Fruit fly (Drosophila melanogaster) whole organism, embryonic: Measurements from ENCODE around the gene CG31637.

Source experiments
- Awh ChIP-seq: fragments of 200-800 bp; sonication (Bioruptor generic); IDR thresholded peaks from 2 replicates; pipeline ENCODE4, ENCODE4 v1.3.6; 2022; ENCODE audit warnings: missing biosample characterization, missing genetic modification characterization
- BEAF-32 ChIP-seq: fragments of 200-800 bp; sonication (Bioruptor generic); optimal IDR thresholded peaks from 3 replicates; lab custom pipeline; 2017; ENCODE audit warnings: missing biosample characterization, missing genetic modification characterization, mild to moderate bottlenecking, moderate library complexity, missing genetic modification reagents
- Bgb ChIP-seq: fragments of 200-800 bp; sonication (Bioruptor generic); IDR thresholded peaks from 2 replicates; pipeline ENCODE4 v1.3.6; 2022; ENCODE audit warnings: missing biosample characterization, missing genetic modification characterization; ENCODE audit not compliant: partially characterized antibody
- CG10959 ChIP-seq: fragments of 200-800 bp; sonication (Bioruptor generic); IDR thresholded peaks from 2 replicates; pipeline ENCODE4 v1.3.6; 2022; ENCODE audit warnings: missing biosample characterization, missing genetic modification characterization
- CG11695 ChIP-seq: fragments of 200-800 bp; sonication (Bioruptor generic); IDR thresholded peaks from 3 replicates; pipeline ENCODE4 v1.3.6; 2022; ENCODE audit warnings: missing biosample characterization, missing genetic modification characterization
- CG11696 ChIP-seq: fragments of 200-800 bp; sonication (Bioruptor generic); IDR thresholded peaks from 2 replicates; pipeline ENCODE4 v1.3.6; 2022; ENCODE audit warnings: missing biosample characterization, missing genetic modification characterization
- CG12104 ChIP-seq: fragments of 200-800 bp; sonication (Bioruptor generic); optimal IDR thresholded peaks from 3 replicates; lab custom pipeline; 2016; ENCODE audit warnings: missing biosample characterization, missing genetic modification characterization
- CG12155 ChIP-seq: fragments of 200-800 bp; sonication (Bioruptor generic); optimal IDR thresholded peaks from 3 replicates; lab custom pipeline; 2016; ENCODE audit warnings: missing biosample characterization, missing genetic modification characterization
- CG12659 ChIP-seq: fragments of 200-800 bp; sonication (Bioruptor generic); optimal IDR thresholded peaks from 3 replicates; lab custom pipeline; 2017; ENCODE audit warnings: mild to moderate bottlenecking, missing biosample characterization, missing genetic modification reagents, missing genetic modification characterization
- CG16863 ChIP-seq: fragments of 200-800 bp; sonication (Bioruptor generic); optimal IDR thresholded peaks from 3 replicates; lab custom pipeline; 2016; ENCODE audit warnings: missing biosample characterization, missing genetic modification characterization
- CG2875 ChIP-seq: fragments of 200-800 bp; sonication (Bioruptor generic); optimal IDR thresholded peaks from 2 replicates; lab custom pipeline; 2017; ENCODE audit warnings: missing biosample characterization, mild to moderate bottlenecking, missing genetic modification characterization, missing genetic modification reagents
- CG31441 ChIP-seq: fragments of 200-800 bp; sonication (Bioruptor generic); IDR thresholded peaks from 2 replicates; pipeline ENCODE4 v1.3.6; 2022; ENCODE audit warnings: missing biosample characterization, missing genetic modification characterization
- CG3163 ChIP-seq: fragments of 200-800 bp; sonication (Bioruptor generic); optimal IDR thresholded peaks from 3 replicates; lab custom pipeline; 2016; ENCODE audit warnings: missing biosample characterization, missing genetic modification characterization
- CG32772 ChIP-seq: fragments of 200-800 bp; sonication (Bioruptor generic); IDR thresholded peaks from 2 replicates; pipeline ENCODE4 v1.3.6; 2022; ENCODE audit warnings: missing biosample characterization, missing genetic modification characterization
- CG4360 ChIP-seq: fragments of 200-800 bp; sonication (Bioruptor generic); IDR thresholded peaks from 2 replicates; pipeline ENCODE4 v1.3.6; 2022; ENCODE audit warnings: missing biosample characterization, missing genetic modification characterization
- CG4404 ChIP-seq: fragments of 200-800 bp; sonication (Bioruptor generic); IDR thresholded peaks from 2 replicates; pipeline ENCODE4 v1.3.6; 2022; ENCODE audit warnings: missing biosample characterization, missing genetic modification characterization
- CG5953 ChIP-seq: fragments of 200-800 bp; sonication (Bioruptor generic); IDR thresholded peaks from 2 replicates; pipeline ENCODE4 v1.3.6; 2022; ENCODE audit warnings: missing biosample characterization, missing genetic modification characterization
- CG7745 ChIP-seq: fragments of 200-800 bp; sonication (Bioruptor generic); optimal IDR thresholded peaks from 2 replicates; lab custom pipeline; 2018; ENCODE audit warnings: missing biosample characterization, mild to moderate bottlenecking, missing genetic modification characterization, moderate library complexity
- CG8290 ChIP-seq, 3 experiments: fragments of 200-800 bp; sonication (Bioruptor generic); optimal IDR thresholded peaks; 2 replicates each; lab custom pipeline; 2016 to 2019; ENCODE audit warnings: missing biosample characterization in 3 of 3, missing genetic modification characterization in 3 of 3, mild to moderate bottlenecking in 2 of 3, moderate library complexity in 1 of 3
- Dp ChIP-seq: fragments of 200-800 bp; sonication (Bioruptor generic); optimal IDR thresholded peaks from 2 replicates; lab custom pipeline; 2018; ENCODE audit warnings: missing biosample characterization, mild to moderate bottlenecking, missing genetic modification characterization, moderate library complexity
- Dref ChIP-seq: fragments of 200-800 bp; sonication (Bioruptor generic); IDR thresholded peaks from 2 replicates; pipeline ENCODE4 v1.3.6; 2022; ENCODE audit warnings: missing biosample characterization, missing genetic modification characterization
- Elba2 ChIP-seq: fragments of 200-800 bp; sonication (Bioruptor generic); optimal IDR thresholded peaks from 3 replicates; lab custom pipeline; 2016; ENCODE audit warnings: missing biosample characterization, missing genetic modification characterization
- Hr78 ChIP-seq, 2 experiments: fragments of 200-800 bp in 1 of 2; fragments of >200 bp in 1 of 2; sonication (Bioruptor generic) in 1 of 2; optimal IDR thresholded peaks; 2 replicates each; lab custom pipeline; 2017 to 2019; ENCODE audit warnings: missing biosample characterization in 2 of 2, missing genetic modification characterization in 2 of 2, mild to moderate bottlenecking in 1 of 2, moderate library complexity in 1 of 2
- NC2β ChIP-seq: fragments of 200-800 bp; sonication (Bioruptor generic); optimal IDR thresholded peaks from 2 replicates; lab custom pipeline; 2016; ENCODE audit warnings: missing biosample characterization, missing genetic modification characterization
- Side ChIP-seq: fragments of 200-800 bp; sonication (Bioruptor generic); optimal IDR thresholded peaks from 2 replicates; lab custom pipeline; 2016; ENCODE audit warnings: missing biosample characterization, missing genetic modification characterization
- Stat92E ChIP-seq, 3 experiments: fragments of >200 bp in 2 of 3; fragments of 200-800 bp in 1 of 3; sonication (Bioruptor generic) in 1 of 3; optimal IDR thresholded peaks; 2 replicates each; lab custom pipeline; 2017 to 2019; ENCODE audit warnings: missing biosample characterization in 3 of 3, missing genetic modification characterization in 3 of 3, mild to moderate bottlenecking in 1 of 3, moderate library complexity in 1 of 3
- Xrp1 ChIP-seq: fragments of 200-800 bp; sonication (Bioruptor generic); IDR thresholded peaks from 2 replicates; pipeline ENCODE4 v1.3.6; 2022; ENCODE audit warnings: missing biosample characterization, missing genetic modification characterization
- abd-A ChIP-seq: fragments of 200-800 bp; sonication (Bioruptor generic); optimal IDR thresholded peaks from 3 replicates; lab custom pipeline; 2019; ENCODE audit warnings: missing biosample characterization, mild to moderate bottlenecking, missing genetic modification characterization, moderate library complexity
- ash1 ChIP-seq: fragments of 200-800 bp; sonication (Bioruptor generic); optimal IDR thresholded peaks from 2 replicates; lab custom pipeline; 2018; ENCODE audit warnings: missing biosample characterization, mild to moderate bottlenecking, missing genetic modification characterization
- bcd ChIP-seq: fragments of 200-800 bp; sonication (Bioruptor generic); optimal IDR thresholded peaks from 2 replicates; lab custom pipeline; 2017; ENCODE audit warnings: missing biosample characterization, mild to moderate bottlenecking, missing genetic modification characterization
- cg ChIP-seq: fragments of 200-800 bp; sonication (Bioruptor generic); optimal IDR thresholded peaks from 3 replicates; lab custom pipeline; 2019; ENCODE audit warnings: missing biosample characterization, mild to moderate bottlenecking, missing genetic modification characterization, moderate library complexity
- chinmo ChIP-seq: fragments of 200-800 bp; sonication (Bioruptor generic); IDR thresholded peaks from 4 replicates; pipeline ENCODE4 v1.3.6; 2022; ENCODE audit warnings: missing biosample characterization, missing genetic modification characterization; ENCODE audit not compliant: partially characterized antibody
- crol ChIP-seq: fragments of 200-800 bp; sonication (Bioruptor generic); IDR thresholded peaks from 2 replicates; pipeline ENCODE4 v1.3.6; 2022; ENCODE audit warnings: missing biosample characterization, missing genetic modification characterization
- dmrt99B ChIP-seq: fragments of 200-800 bp; sonication (Bioruptor generic); optimal IDR thresholded peaks from 2 replicates; lab custom pipeline; 2018; ENCODE audit warnings: missing biosample characterization, mild to moderate bottlenecking, missing genetic modification characterization, moderate library complexity
- dpn ChIP-seq, 2 experiments: fragments of 200-800 bp; sonication (Bioruptor generic); optimal IDR thresholded peaks; 3 replicates each; lab custom pipeline; 2016; ENCODE audit warnings: missing biosample characterization in 2 of 2, missing genetic modification characterization in 2 of 2
- en ChIP-seq: fragments of 200-800 bp; sonication (Bioruptor generic); optimal IDR thresholded peaks from 2 replicates; lab custom pipeline; 2016; ENCODE audit warnings: missing biosample characterization, missing genetic modification characterization
- eyg ChIP-seq: fragments of 200-800 bp; sonication (Bioruptor generic); optimal IDR thresholded peaks from 3 replicates; lab custom pipeline; 2016; ENCODE audit warnings: missing biosample characterization, missing genetic modification characterization
- gro ChIP-seq: fragments of 200-800 bp; sonication (Bioruptor generic); optimal IDR thresholded peaks from 2 replicates; lab custom pipeline; 2016; ENCODE audit warnings: missing biosample characterization, missing genetic modification characterization
- kah ChIP-seq: fragments of 200-800 bp; sonication (Bioruptor generic); optimal IDR thresholded peaks from 2 replicates; lab custom pipeline; 2018; ENCODE audit warnings: missing biosample characterization, mild to moderate bottlenecking, missing genetic modification characterization
- kni ChIP-seq: fragments of 200-800 bp; sonication (Bioruptor generic); optimal IDR thresholded peaks from 3 replicates; lab custom pipeline; 2017; ENCODE audit warnings: mild to moderate bottlenecking, missing biosample characterization, missing genetic modification reagents, missing genetic modification characterization
- p53 ChIP-seq: fragments of 200-800 bp; sonication (Bioruptor generic); optimal IDR thresholded peaks from 2 replicates; lab custom pipeline; 2016; ENCODE audit warnings: missing biosample characterization, missing genetic modification characterization
- phol ChIP-seq: fragments of 200-800 bp; sonication (Bioruptor generic); optimal IDR thresholded peaks from 3 replicates; lab custom pipeline; 2018; ENCODE audit warnings: missing biosample characterization, mild to moderate bottlenecking, missing genetic modification characterization, moderate library complexity
- prd ChIP-seq, 3 experiments: fragments of >200 bp in 2 of 3; fragments of 200-800 bp in 1 of 3; sonication (Bioruptor generic) in 1 of 3; optimal IDR thresholded peaks in 2 of 3; IDR thresholded peaks in 1 of 3; 2 replicates in 2 of 3; 3 replicates in 1 of 3; pipeline versions ENCODE4 v1.3.6 to Lab custom; 2017 to 2022; ENCODE audit warnings: missing biosample characterization in 1 of 3, missing genetic modification characterization in 1 of 3
- seq ChIP-seq: fragments of 200-800 bp; sonication (Bioruptor generic); IDR thresholded peaks from 2 replicates; pipeline ENCODE4 v1.3.6; 2022; ENCODE audit warnings: missing biosample characterization, missing genetic modification characterization
- slp2 ChIP-seq: fragments of 200-800 bp; sonication (Bioruptor generic); optimal IDR thresholded peaks from 2 replicates; lab custom pipeline; 2016; ENCODE audit warnings: missing biosample characterization, missing genetic modification characterization
- sqz ChIP-seq: fragments of 200-800 bp; sonication (Bioruptor generic); optimal IDR thresholded peaks from 3 replicates; lab custom pipeline; 2018; ENCODE audit warnings: missing biosample characterization, mild to moderate bottlenecking, missing genetic modification characterization
- z ChIP-seq: fragments of 200-800 bp; sonication (Bioruptor generic); IDR thresholded peaks from 3 replicates; pipeline ENCODE4 v1.3.6; 2022; ENCODE audit warnings: missing biosample characterization, missing genetic modification characterization
- zf30C ChIP-seq: fragments of 200-800 bp; sonication (Bioruptor generic); optimal IDR thresholded peaks from 3 replicates; lab custom pipeline; 2018; ENCODE audit warnings: missing biosample characterization, mild to moderate bottlenecking, missing genetic modification characterization

The CG31637 gene

DNA sequence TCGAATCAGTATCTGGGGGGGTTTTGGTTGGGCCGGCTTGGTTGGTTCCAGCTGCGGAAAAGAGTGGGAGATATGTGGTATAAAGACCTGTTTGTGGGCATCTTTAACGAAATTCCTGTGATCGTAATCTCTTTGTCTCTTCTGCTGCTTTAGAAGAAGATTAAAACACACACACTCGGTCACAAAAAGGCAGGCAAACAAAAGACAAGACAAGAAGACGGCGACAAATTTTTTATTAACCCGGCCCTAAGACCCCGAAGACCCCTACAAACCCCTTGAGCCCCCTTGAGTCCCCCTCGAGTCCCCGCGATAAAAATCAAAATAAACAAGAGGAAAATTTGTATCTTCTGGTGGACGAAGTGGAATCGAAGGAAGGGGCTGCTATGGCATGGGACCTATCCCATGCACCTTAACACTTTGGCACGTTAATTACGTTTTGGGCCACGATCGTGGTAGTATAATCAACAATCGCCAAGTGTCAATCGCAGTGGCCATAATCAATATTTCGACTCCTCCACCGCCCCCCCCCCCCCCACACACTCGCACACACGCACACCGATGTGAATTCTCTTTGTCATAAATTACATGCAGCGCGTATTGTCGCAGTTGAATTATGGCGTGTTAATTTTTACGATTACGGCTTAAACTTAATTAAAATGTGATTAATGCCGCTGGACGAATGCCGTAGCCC, 35.8 kb downstream of the CG31637 start (continued):
- TF ChIP-seq eyg (no peak), CG8290 (GFP tag; optimal IDR thresholded peaks at IDR 0.05; lab: Kevin White, UChicago) (no peak), CG8290 (tag; optimal IDR thresholded peaks at IDR 0.05; lab: Kevin White, UChicago) (no peak), CG5953 (no peak), CG11695 (GFP tag; lab: Robert Waterston, UW) (no peak), phol (tag; lab: Kevin White, UChicago) (no peak), slp2 (no peak), p53 (GFP tag; lab: Kevin White, UChicago) (no peak), CG3163 (no peak), Side (GFP tag; lab: Kevin White, UChicago) (no peak), ash1 (GFP tag; lab: Kevin White, UChicago) (no peak), Awh (GFP tag; lab: Robert Waterston, UW) (0 out of 2 replicates have a peak, but pooled peaks have one; percentile 13), Dp (no peak), sqz (GFP tag; lab: Kevin White, UChicago) (peak; percentile 41), BEAF-32 (GFP tag; lab: Kevin White, UChicago) (no peak), CG12104 (GFP tag; lab: Kevin White, UChicago) (no peak), Stat92E (GFP tag; optimal IDR thresholded peaks at IDR 0.05; lab: Kevin White, UChicago) (peak in 1 of 3 experiments; percentile 16), kni (GFP tag; lab: Kevin White, UChicago) (peak; percentile 58), CG11696 (GFP tag; lab: Robert Waterston, UW) (no peak), Elba2 (GFP tag; lab: Kevin White, UChicago) (no peak), cg (peak; percentile 39), dmrt99B (no peak), CG7745 (tag; lab: Kevin White, UChicago) (peak; percentile 71), CG12155 (no peak), CG2875 (no peak), CG16863 (GFP tag; lab: Kevin White, UChicago) (no peak), Dref (GFP tag; lab: Robert Waterston, UW) (no peak), dpn (GFP tag; optimal IDR thresholded peaks at IDR 0.05; lab: Kevin White, UChicago) (no peak), Hr78 (GFP tag; optimal IDR thresholded peaks at IDR 0.05; lab: Kevin White, UChicago) (peak in 1 of 2 experiments; percentile 23), CG4404 (no peak), CG31441 (GFP tag; lab: Robert Waterston, UW) (no peak), abd-A (tag; lab: Kevin White, UChicago) (peak; percentile 47), prd (optimal IDR thresholded peaks at IDR 0.05; lab: Kevin White, UChicago) (no peak), prd (GFP tag; IDR thresholded peaks at IDR 0.05; lab: Robert Waterston, UW) (no peak)
- TF ChIP-seq, all 482 proteins: peak for 14

DNA sequence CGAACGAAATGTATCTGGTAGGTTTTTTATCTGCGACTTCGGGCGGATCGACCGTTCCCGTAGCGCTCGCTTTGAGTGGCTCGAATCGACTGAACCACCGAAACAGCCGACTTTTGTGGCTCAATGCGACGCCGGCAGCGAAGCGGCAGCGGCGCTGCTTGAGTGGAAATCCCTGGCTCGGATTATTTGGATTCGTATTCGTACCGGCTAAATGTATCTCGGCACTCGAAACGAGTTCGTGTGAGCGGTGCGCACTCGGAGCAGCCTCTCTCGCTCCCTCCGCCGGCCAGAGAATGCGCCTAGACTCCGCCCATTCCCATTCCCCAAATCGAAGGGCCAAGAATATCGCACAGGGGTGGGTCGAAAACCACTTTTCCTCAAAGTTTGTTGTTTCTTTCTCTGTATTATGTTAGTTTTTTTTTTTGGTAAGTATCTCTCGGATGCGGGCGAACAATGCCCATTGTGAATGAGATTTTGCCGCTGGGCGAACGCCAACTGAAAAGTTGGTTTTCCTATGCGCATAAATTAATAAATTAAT, 37.7 kb downstream of the CG31637 start:
- TF ChIP-seq crol (GFP tag; lab: Robert Waterston, UW): 0 out of 2 replicates have a peak, but pooled peaks have one; percentile 7
- peak; percentile 100 for TF ChIP-seq z (GFP tag; lab: Robert Waterston, UW)
- peak; percentile 64 for TF ChIP-seq zf30C (GFP tag; lab: Kevin White, UChicago)
- peak; percentile 55; the same call in 1 of the 2 replicates for TF ChIP-seq seq
- peak; percentile 84 for TF ChIP-seq sqz (GFP tag; lab: Kevin White, UChicago)
- TF ChIP-seq NC2β (GFP tag; lab: Kevin White, UChicago): no peak
- TF ChIP-seq CG12659 (GFP tag; lab: Kevin White, UChicago): no peak
- no peak for TF ChIP-seq CG10959 (GFP tag; lab: Robert Waterston, UW)
- no peak for TF ChIP-seq Xrp1 (GFP tag; lab: Robert Waterston, UW)
- TF ChIP-seq en: no peak
- peak; percentile 41; the same call in 1 of the 2 replicates for TF ChIP-seq CG32772 (GFP tag; lab: Robert Waterston, UW)
- no peak for TF ChIP-seq dpn (GFP tag; optimal IDR thresholded peaks at IDR 0.05; lab: Kevin White, UChicago)
- TF ChIP-seq chinmo (GFP tag; lab: Robert Waterston, UW): peak; percentile 82; the same call in 1 of the 4 replicates
- no peak for TF ChIP-seq gro (GFP tag; lab: Kevin White, UChicago)
- TF ChIP-seq kah (GFP tag; lab: Kevin White, UChicago): no peak
- TF ChIP-seq Bgb (GFP tag; lab: Robert Waterston, UW): peak; percentile 70; the same call in 1 of the 2 replicates
- peak; percentile 8 for TF ChIP-seq ash1 (GFP tag; lab: Kevin White, UChicago)
- no peak for TF ChIP-seq bcd (GFP tag; lab: Kevin White, UChicago)
- TF ChIP-seq CG4360: 0 out of 2 replicates have a peak, but pooled peaks have one; percentile 9
